Fruit fly (Drosophila melanogaster) whole organism, wandering third instar larva: ENCODE data around the gene Noa36.

ENCODE experiments used
- Abd-B ChIP-seq: fragments of >200 bp; optimal IDR thresholded peaks from 2 replicates; lab custom pipeline; 2017; ENCODE audit warnings: missing biosample characterization, missing genetic modification characterization
- CG32264 ChIP-seq: fragments of 200-800 bp; sonication (Bioruptor generic); optimal IDR thresholded peaks from 2 replicates; lab custom pipeline; 2016; ENCODE audit warnings: missing biosample characterization, missing genetic modification characterization
- CG9705 ChIP-seq: fragments of 200-800 bp; sonication (Bioruptor generic); optimal IDR thresholded peaks from 2 replicates; lab custom pipeline; 2018; ENCODE audit warnings: missing biosample characterization, mild to moderate bottlenecking, missing genetic modification characterization
- CrebA ChIP-seq: fragments of 200-800 bp; sonication (Bioruptor generic); optimal IDR thresholded peaks from 2 replicates; lab custom pipeline; 2016; ENCODE audit warnings: missing biosample characterization, mild to moderate bottlenecking, missing genetic modification characterization, borderline replicate concordance
- Dfd ChIP-seq: fragments of >200 bp; optimal IDR thresholded peaks from 2 replicates; lab custom pipeline; 2017; ENCODE audit warnings: missing biosample characterization, missing genetic modification characterization
- Dif ChIP-seq: fragments of 200-275, 200-300 bp; sonication (Bioruptor generic); optimal IDR thresholded peaks from 2 replicates; lab custom pipeline; 2018; ENCODE audit warnings: missing biosample characterization, missing genetic modification characterization; ENCODE audit not compliant: partially characterized antibody
- GATAd ChIP-seq: sonication (Bioruptor generic); optimal IDR thresholded peaks from 2 replicates; lab custom pipeline; 2016; ENCODE audit warnings: missing biosample characterization, missing genetic modification characterization
- Hnf4 ChIP-seq: fragments of 200-800 bp; sonication (Bioruptor generic); optimal IDR thresholded peaks from 2 replicates; lab custom pipeline; 2016; ENCODE audit warnings: missing biosample characterization, mild to moderate bottlenecking, missing genetic modification characterization
- Hr78 ChIP-seq: fragments of >200 bp; optimal IDR thresholded peaks from 2 replicates; lab custom pipeline; 2017; ENCODE audit warnings: missing biosample characterization, missing genetic modification characterization
- Hr83 ChIP-seq: fragments of 200-300 bp; sonication (Bioruptor generic); optimal IDR thresholded peaks from 2 replicates; lab custom pipeline; 2016; ENCODE audit warnings: missing biosample characterization, mild to moderate bottlenecking, missing genetic modification characterization, moderate library complexity; ENCODE audit not compliant: poor library complexity, severe bottlenecking
- Jra ChIP-seq: sonication (Bioruptor generic); optimal IDR thresholded peaks from 2 replicates; lab custom pipeline; 2016; ENCODE audit warnings: missing biosample characterization, missing genetic modification characterization
- Myc ChIP-seq: fragments of >200 bp; optimal IDR thresholded peaks from 2 replicates; lab custom pipeline; 2017
- OdsH ChIP-seq: fragments of 200-800 bp; sonication (Bioruptor generic); optimal IDR thresholded peaks from 2 replicates; lab custom pipeline; 2016; ENCODE audit warnings: missing biosample characterization, mild to moderate bottlenecking, missing genetic modification characterization
- Rel ChIP-seq, 2 experiments: fragments of 200-800 bp; sonication (Bioruptor generic) in 1 of 2; optimal IDR thresholded peaks; 2 replicates in 1 of 2; 3 replicates in 1 of 2; lab custom pipeline; 2016 to 2019; ENCODE audit warnings: mild to moderate bottlenecking in 2 of 2, missing biosample characterization in 2 of 2, missing genetic modification characterization in 2 of 2, moderate library complexity in 1 of 2
- Sp1 ChIP-seq: fragments of 200-800 bp; sonication (Bioruptor generic); optimal IDR thresholded peaks from 3 replicates; lab custom pipeline; 2019; ENCODE audit warnings: missing biosample characterization, mild to moderate bottlenecking, missing genetic modification characterization, moderate library complexity
- Vsx2 ChIP-seq: fragments of 200-300, 225-300 bp; sonication (Bioruptor generic); optimal IDR thresholded peaks from 2 replicates; lab custom pipeline; 2018; ENCODE audit warnings: missing biosample characterization, missing genetic modification characterization; ENCODE audit not compliant: partially characterized antibody
- br ChIP-seq: fragments of 200-800 bp; sonication (Bioruptor generic); optimal IDR thresholded peaks from 2 replicates; lab custom pipeline; 2016; ENCODE audit warnings: missing biosample characterization, missing genetic modification characterization
- brk ChIP-seq: fragments of 200-800 bp; sonication (Bioruptor generic); optimal IDR thresholded peaks from 2 replicates; lab custom pipeline; 2016; ENCODE audit warnings: missing biosample characterization, mild to moderate bottlenecking, missing genetic modification characterization
- dmrt93B ChIP-seq: fragments of 200-800 bp; sonication (Bioruptor generic); optimal IDR thresholded peaks from 2 replicates; lab custom pipeline; 2018; ENCODE audit warnings: missing biosample characterization, mild to moderate bottlenecking, missing genetic modification characterization
- dsf ChIP-seq: sonication (Bioruptor generic); optimal IDR thresholded peaks from 2 replicates; lab custom pipeline; 2016; ENCODE audit warnings: missing biosample characterization, missing genetic modification characterization, borderline replicate concordance
- ey ChIP-seq: fragments of 200-800 bp; sonication (Bioruptor generic); optimal IDR thresholded peaks from 2 replicates; lab custom pipeline; 2016; ENCODE audit warnings: missing biosample characterization, missing genetic modification characterization
- foxo ChIP-seq, 2 experiments: fragments of 200-800 bp; sonication (Bioruptor generic); optimal IDR thresholded peaks; 2 replicates in 1 of 2; 3 replicates in 1 of 2; lab custom pipeline; 2016 to 2017; ENCODE audit warnings: missing biosample characterization in 2 of 2, missing genetic modification characterization in 2 of 2
- fru ChIP-seq: fragments of 200-800 bp; sonication (Bioruptor generic); optimal IDR thresholded peaks from 3 replicates; lab custom pipeline; 2016; ENCODE audit warnings: missing biosample characterization, mild to moderate bottlenecking, missing genetic modification characterization
- h ChIP-seq: fragments of 200-800 bp; sonication (Bioruptor generic); optimal IDR thresholded peaks from 3 replicates; lab custom pipeline; 2016; ENCODE audit warnings: missing biosample characterization, mild to moderate bottlenecking, missing genetic modification characterization
- lola ChIP-seq: fragments of >200 bp; optimal IDR thresholded peaks from 2 replicates; lab custom pipeline; 2017; ENCODE audit warnings: missing biosample characterization, missing genetic modification characterization
- pan ChIP-seq: fragments of >200 bp; optimal IDR thresholded peaks from 2 replicates; lab custom pipeline; 2017
- psq ChIP-seq: fragments of 200-800 bp; sonication (Bioruptor generic); optimal IDR thresholded peaks from 3 replicates; lab custom pipeline; 2017; ENCODE audit warnings: missing biosample characterization, mild to moderate bottlenecking, missing genetic modification characterization, moderate library complexity
- sv ChIP-seq: fragments of 200-800 bp; sonication (Bioruptor generic); optimal IDR thresholded peaks from 3 replicates; lab custom pipeline; 2016; ENCODE audit warnings: missing biosample characterization, missing genetic modification characterization
- tai ChIP-seq: sonication (Bioruptor generic); optimal IDR thresholded peaks from 2 replicates; lab custom pipeline; 2016; ENCODE audit warnings: missing biosample characterization, missing genetic modification characterization
- usp ChIP-seq: fragments of >200 bp; optimal IDR thresholded peaks from 2 replicates; lab custom pipeline; 2017; ENCODE audit warnings: missing biosample characterization, missing genetic modification characterization
- woc ChIP-seq: sonication (Bioruptor generic); optimal IDR thresholded peaks from 2 replicates; lab custom pipeline; 2016; ENCODE audit warnings: missing biosample characterization, mild to moderate bottlenecking, missing genetic modification characterization

The Noa36 gene

DNA sequence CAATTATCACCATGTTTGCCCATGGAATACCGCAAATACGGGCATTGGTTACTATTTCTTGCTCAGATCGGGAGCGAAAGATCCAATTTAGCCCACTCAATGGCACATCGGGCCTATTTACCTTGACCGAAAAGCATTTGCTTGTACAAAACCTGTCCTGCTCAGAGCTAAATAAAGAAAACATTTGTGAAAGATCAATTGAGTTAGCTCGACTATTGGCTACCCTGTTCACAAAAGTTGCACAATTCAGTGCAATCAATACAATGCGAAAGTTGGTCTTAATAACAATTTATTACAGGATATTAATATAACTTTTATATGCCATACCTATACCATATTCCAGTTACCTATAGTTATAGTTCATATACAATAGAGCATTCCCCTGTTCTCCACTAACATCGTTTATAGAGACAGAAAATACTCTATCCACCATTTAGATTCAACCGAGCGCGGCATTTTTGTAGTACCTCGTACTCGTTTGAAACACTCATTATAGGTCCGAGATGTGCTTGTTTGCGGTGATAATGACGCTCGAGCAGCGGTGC, 36.4 kb downstream of the Noa36 start:
- TF ChIP-seq CG32264 (GFP tag; lab: Kevin White, UChicago) = no peak
- no peak for TF ChIP-seq dmrt93B
- no peak for TF ChIP-seq foxo (GFP tag; optimal IDR thresholded peaks at IDR 0.05; lab: Kevin White, UChicago)
- no peak for TF ChIP-seq Abd-B
- TF ChIP-seq Hr83 (GFP tag; lab: Kevin White, UChicago) = no peak
- TF ChIP-seq Jra = no peak
- no peak for TF ChIP-seq Dif (GFP tag; lab: Kevin White, UChicago)
- TF ChIP-seq lola (GFP tag; lab: Kevin White, UChicago) = no peak
- TF ChIP-seq usp (GFP tag; lab: Kevin White, UChicago) = no peak
- no peak for TF ChIP-seq tai
- TF ChIP-seq, all 38 proteins: peak for 0

DNA sequence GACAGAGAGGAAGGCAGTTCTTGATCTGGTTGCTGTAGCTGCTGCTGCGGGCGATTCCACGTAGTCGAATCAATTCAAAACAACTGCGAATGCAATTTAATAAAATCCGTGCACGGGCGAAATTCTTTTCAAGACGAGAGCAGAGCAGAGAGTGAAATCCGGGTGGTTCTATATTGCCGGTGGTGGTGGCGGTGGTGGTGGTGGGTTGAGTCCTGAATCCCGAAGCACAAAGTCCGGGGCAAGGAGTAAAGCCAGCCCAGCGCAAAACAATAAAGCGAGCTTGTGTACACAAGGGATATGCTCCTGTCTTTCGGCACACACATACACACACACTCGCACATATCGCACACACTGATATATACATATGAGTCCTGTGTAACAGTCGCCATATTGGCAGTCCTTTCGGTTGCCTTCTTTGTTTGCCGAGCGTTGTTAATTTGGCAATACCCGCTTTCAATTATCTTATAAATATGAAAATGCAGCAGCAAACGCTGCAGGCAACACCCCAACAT, 37.7 kb downstream of the Noa36 start:
- TF ChIP-seq ey (GFP tag; lab: Kevin White, UChicago) (no peak), Hr78 (no peak), Hnf4 (GFP tag; lab: Kevin White, UChicago) (no peak), Dfd (GFP tag; lab: Kevin White, UChicago) (no peak), fru (no peak), CG32264 (GFP tag; lab: Kevin White, UChicago) (no peak), tai (no peak), h (GFP tag; lab: Kevin White, UChicago) (no peak), CG9705 (GFP tag; lab: Kevin White, UChicago) (no peak), GATAd (GFP tag; lab: Kevin White, UChicago) (no peak), dmrt93B (no peak), Abd-B (no peak), brk (no peak), br (GFP tag; lab: Kevin White, UChicago) (no peak), pan (lab: Kevin White, UChicago) (no peak)

DNA sequence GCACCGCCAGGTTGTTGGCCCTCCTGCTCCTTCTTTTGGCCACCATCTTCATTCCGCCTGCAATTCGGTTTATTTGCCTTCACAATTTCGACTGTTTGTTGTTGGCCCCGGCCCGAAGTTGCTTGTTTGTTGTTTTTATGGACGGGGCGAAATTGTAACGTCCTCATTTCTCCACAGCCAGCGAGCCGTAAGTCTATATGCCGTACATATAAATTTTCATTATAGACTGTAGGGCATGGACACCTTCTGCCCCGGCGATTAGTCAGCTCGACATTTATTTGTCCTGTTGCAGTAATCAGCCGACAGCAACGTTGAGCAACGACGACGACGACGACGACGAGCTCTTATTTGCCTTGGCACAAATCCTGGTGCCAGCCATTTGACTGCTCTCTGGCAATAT, 40.3 kb downstream of the Noa36 start:
- TF ChIP-seq br (GFP tag; lab: Kevin White, UChicago) = peak; percentile 15
- peak; percentile 3 for TF ChIP-seq Hnf4 (GFP tag; lab: Kevin White, UChicago)
- no peak for TF ChIP-seq Dfd (GFP tag; lab: Kevin White, UChicago)
- peak; percentile 37 for TF ChIP-seq OdsH
- no peak for TF ChIP-seq Rel (GFP tag; optimal IDR thresholded peaks at IDR 0.05; lab: Kevin White, UChicago)
- TF ChIP-seq Rel (tag; optimal IDR thresholded peaks at IDR 0.05; lab: Kevin White, UChicago) = no peak
- TF ChIP-seq h (GFP tag; lab: Kevin White, UChicago) = peak; percentile 39
- TF ChIP-seq, all 38 proteins: peak for 4

DNA sequence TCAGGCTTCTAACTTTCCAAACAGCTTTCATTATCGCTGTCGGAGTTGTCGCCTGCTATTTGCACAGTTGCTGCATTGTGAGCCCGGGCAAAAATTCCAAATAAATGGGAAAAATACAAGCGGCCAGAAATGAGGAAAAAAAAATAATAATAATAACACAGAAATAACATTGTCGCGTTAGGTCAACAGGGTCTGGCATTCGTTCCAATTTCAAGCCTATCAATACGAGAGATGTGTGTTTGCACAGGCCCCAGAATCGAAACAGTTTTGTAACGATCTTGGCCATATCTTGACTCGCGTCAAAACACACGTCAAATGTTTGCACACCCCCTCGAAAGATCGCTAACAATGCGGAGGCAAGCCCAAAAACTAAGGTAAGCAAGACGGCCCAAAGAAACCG, 42.7 kb downstream of the Noa36 start:
- no peak for TF ChIP-seq GATAd (GFP tag; lab: Kevin White, UChicago)
- TF ChIP-seq Myc = no peak
- TF ChIP-seq CG9705 (GFP tag; lab: Kevin White, UChicago) = no peak
- no peak for TF ChIP-seq OdsH
- no peak for TF ChIP-seq Hr83 (GFP tag; lab: Kevin White, UChicago)
- no peak for TF ChIP-seq Vsx2 (GFP tag; lab: Kevin White, UChicago)
- no peak for TF ChIP-seq Dif (GFP tag; lab: Kevin White, UChicago)
- TF ChIP-seq psq = no peak
- no peak for TF ChIP-seq tai

DNA sequence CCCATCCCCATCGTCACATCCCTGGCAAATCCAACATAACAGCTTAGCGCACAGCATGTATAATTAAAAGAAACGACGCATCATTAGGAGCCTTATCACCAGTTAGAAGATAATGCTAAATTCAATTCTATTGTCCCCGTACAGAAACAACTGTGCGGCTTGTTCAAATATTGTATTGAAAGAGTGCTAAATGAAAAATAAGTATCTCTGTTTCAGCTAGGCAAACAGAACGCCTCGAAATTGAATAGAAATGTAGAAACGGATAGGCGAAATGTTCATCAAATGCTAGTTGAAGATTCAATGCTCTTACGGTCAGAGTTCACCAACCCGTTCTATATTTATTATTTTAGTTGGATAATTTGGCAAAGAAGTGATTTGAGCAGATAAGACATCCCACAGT, 43.3 kb downstream of the Noa36 start:
- TF ChIP-seq dmrt93B (no peak), CrebA (GFP tag; lab: Kevin White, UChicago) (no peak), Hr83 (GFP tag; lab: Kevin White, UChicago) (no peak), woc (GFP tag; lab: Kevin White, UChicago) (no peak), ey (GFP tag; lab: Kevin White, UChicago) (no peak), Rel (GFP tag; optimal IDR thresholded peaks at IDR 0.05; lab: Kevin White, UChicago) (no peak), Rel (tag; optimal IDR thresholded peaks at IDR 0.05; lab: Kevin White, UChicago) (no peak), br (GFP tag; lab: Kevin White, UChicago) (no peak), Sp1 (GFP tag; lab: Kevin White, UChicago) (no peak), Dif (GFP tag; lab: Kevin White, UChicago) (no peak), psq (no peak), CG32264 (GFP tag; lab: Kevin White, UChicago) (no peak), sv (GFP tag; lab: Kevin White, UChicago) (no peak), tai (no peak), CG9705 (GFP tag; lab: Kevin White, UChicago) (no peak), Abd-B (no peak), Dfd (GFP tag; lab: Kevin White, UChicago) (no peak), dsf (GFP tag; lab: Kevin White, UChicago) (no peak)
